Worm (Caenorhabditis elegans): Measurements from ENCODE around the gene cox-14.

Gene cox-14

DNA sequence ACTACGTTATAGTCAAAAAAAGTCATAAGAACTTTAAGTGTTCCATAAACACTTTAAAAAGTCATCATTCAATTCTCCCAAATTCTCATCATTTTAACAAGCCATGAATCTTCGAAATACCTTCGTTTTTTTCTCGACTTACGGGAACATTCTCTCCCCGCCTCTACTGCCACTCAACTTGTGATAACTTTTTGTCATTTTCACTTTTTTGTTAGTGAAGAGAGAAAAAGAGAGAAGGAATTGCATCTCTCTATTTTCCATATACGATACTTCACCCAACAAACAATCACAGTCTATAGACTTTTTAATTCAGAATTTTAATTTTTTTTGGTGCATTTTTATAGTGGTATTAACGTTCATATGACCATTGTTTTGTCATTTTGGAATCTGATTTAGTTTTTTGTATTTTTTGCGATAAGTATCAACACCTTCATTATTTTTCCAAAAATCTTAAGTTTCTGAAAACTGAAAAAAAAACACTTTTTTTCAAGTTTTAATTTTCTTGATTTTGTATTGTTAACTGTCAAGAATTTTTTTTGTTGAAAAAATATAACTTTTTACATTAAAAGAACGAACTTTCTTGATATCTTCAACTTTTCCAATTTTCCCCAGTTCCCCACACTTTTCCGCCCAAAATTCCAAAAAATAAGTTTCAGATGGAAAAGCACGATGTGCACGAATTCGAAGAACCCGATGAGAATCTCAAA, 19.9 kb downstream of the cox-14 start, which contains the start of gene Y70G10A.3:
Gene Y70G10A.3 (plus strand): TSS at position 657 of the 707 bp plus-strand sequence.
- TF ChIP-seq lin-26 (GFP tag; IDR thresholded peaks at IDR 0.05) (peak; percentile 42; the same call in 1 of the 2 replicates), Y56A3A.18 (GFP tag; IDR thresholded peaks at IDR 0.05) (no peak)

DNA sequence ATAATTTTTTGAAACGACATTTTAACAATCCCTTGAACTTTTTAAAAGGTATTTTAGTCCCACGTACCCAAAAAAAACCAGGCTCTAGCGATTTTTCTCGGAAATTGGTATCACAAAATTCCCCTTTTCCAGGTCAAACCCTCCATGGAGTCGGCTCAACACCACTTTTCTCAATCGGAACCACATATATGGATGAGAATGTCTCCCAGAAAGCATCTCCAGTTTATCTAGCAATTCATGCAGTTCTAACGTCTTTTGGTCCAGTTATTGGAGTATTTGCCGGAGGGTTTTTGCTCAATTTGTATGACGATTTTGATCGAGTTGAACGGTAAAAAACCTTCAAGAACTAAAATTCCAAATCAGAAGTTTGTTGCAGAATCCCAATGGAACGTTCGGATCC, 21.3 kb downstream of the cox-14 start:
- TF ChIP-seq ccch-3 (GFP tag; optimal IDR thresholded peaks at IDR 0.05) (no peak), hlh-26 (GFP tag; conservative IDR thresholded peaks at IDR 0.05) (no peak), madf-10 (tag; optimal IDR thresholded peaks at IDR 0.05) (no peak), F55B11.4 (tag; optimal IDR thresholded peaks at IDR 0.05; ENCODE audit: borderline replicate concordance, insufficient read depth) (no peak)

DNA sequence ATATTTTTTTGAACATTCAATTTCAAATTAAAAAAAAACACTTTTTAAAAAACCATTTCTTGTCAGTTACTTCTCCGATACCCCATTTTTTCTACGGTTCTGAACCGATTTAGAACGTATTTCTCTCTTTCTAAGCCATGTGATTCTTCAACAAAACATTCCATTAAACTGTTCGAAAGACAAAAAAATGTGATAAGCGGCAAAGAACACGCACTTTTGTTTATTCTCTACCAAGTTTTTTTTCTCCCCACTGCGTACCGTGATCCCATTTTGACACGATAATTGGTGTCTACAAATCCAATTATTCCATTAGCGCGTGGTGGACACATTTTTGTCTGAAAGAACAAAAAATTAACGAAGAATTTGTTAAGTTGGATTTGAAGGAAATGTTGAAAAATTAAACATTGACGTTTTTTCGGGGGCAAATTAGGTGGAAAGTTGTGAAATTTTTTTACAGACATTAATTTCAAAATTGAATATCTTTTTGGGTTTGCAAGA, 22.6 kb downstream of the cox-14 start:
- no peak for TF ChIP-seq ztf-25 (GFP tag; IDR thresholded peaks at IDR 0.05)
- no peak for TF ChIP-seq Y79H2A.3 (GFP tag; conservative IDR thresholded peaks at IDR 0.05)
- peak; percentile 51 for TF ChIP-seq somi-1 (GFP tag; optimal IDR thresholded peaks at IDR 0.05)
- TF ChIP-seq ceh-58 (GFP tag; IDR thresholded peaks at IDR 0.05) = no peak
- TF ChIP-seq ztf-26 (tag; optimal IDR thresholded peaks at IDR 0.05) = peak; percentile 35
- no peak for TF ChIP-seq cebp-1 (GFP tag; IDR thresholded peaks at IDR 0.05)
- TF ChIP-seq cebp-1 (tag; optimal IDR thresholded peaks at IDR 0.05) = peak; percentile 10

DNA sequence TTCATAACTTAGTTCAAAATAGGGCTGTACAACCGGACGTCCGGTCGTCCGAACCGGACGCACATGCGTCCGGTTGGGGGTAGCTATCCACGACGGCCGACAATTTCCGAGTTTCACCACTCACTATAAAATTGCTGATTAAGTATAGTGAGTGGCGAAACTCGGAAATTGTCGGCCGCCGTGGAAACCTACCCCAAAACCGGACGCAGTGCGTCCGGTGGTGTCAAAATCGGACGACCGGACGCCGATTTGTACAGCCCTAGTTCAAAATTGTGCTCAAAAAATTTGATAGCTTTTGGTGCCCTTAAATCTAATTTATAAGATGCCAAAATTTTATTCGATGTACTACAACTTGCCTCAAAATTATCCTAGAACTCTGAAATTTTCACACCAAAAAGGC, 23.9 kb downstream of the cox-14 start:
- TF ChIP-seq snpc-1.1 (tag; optimal IDR thresholded peaks at IDR 0.05; ENCODE audit: insufficient read depth) = peak; percentile 54
- peak; percentile 63 for TF ChIP-seq snpc-4 (GFP tag; optimal IDR thresholded peaks at IDR 0.05)
- TF ChIP-seq snpc-4 (tag; optimal IDR thresholded peaks at IDR 0.05) = peak in 3 of 4 experiments; percentile 50 to 91 (median 86)
- 0 out of 2 replicates have a peak, but pooled peaks have one; percentile 12 for TF ChIP-seq hmg-1.2 (GFP tag; IDR thresholded peaks at IDR 0.05)

DNA sequence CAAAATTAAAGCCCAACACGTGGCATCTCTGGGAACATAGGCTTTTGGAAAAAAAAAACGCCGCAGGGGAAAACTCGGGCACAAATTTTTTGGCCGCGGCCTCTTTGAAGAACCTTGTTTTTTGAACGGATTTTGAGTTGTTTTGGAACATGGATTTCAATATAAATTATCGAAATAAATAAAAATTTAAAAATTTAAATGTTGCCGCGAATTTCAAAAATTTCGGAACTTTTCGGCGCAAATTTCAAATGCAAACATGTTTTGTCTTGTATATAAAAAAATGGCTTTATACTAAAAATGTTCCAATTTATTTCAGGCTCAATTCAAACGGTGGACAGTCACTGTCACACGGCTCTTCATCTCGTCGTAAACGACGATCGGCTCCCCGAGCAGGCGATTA, 25.3 kb downstream of the cox-14 start:
- TF ChIP-seq nhr-179 (tag; optimal IDR thresholded peaks at IDR 0.05) (no peak), F55B11.4 (tag; optimal IDR thresholded peaks at IDR 0.05; ENCODE audit: borderline replicate concordance, insufficient read depth) (no peak)

DNA sequence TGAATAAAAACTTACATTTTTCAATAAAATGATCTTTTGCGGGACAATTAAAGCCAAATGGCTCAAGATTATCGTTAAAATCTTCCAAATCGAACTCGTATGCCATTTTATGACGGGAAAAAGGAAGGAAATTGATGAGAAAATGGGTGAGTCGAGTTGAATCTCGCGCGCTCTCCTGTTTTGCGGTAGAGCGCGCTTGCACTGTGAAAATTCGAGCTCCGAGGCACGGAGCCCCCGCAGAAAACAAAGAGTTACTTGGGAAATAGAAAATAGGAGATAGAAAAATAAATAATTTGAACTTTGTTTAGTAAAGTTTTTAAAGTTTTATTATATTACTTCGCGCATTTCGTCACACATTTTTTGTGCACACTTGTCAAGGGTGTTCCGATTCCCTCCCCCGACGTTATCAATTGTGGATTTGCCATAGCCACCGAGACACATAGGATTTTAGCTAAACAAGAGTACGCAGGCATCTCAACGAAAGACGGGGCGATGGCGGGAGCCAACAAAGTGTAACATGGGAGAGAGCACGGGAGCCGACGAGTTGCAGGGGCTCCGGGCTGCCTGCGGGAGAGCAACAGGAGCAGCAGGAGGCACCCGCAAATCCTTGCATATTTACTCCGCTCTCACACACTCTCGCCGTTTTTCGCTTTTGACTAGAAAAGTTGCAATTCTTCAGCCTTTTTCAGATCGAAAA, 29.8 kb downstream of the cox-14 start, which contains the start of the genes div-1 and cor-1:
Gene div-1 (minus strand): TSS at position 119 of the 697 bp plus-strand sequence.
Gene cor-1 (plus strand): TSS at position 671 of the 697 bp plus-strand sequence.
- TF ChIP-seq ccch-3 (GFP tag; optimal IDR thresholded peaks at IDR 0.05) = no peak
- TF ChIP-seq F55B11.4 (tag; optimal IDR thresholded peaks at IDR 0.05; ENCODE audit: borderline replicate concordance, insufficient read depth) = no peak
- no peak for TF ChIP-seq zim-3 (tag; optimal IDR thresholded peaks at IDR 0.05)
- TF ChIP-seq bed-1 (GFP tag; IDR thresholded peaks at IDR 0.05) = no peak
- peak; percentile 29; the same call in 1 of the 2 replicates for TF ChIP-seq egrh-3 (GFP tag; IDR thresholded peaks at IDR 0.05)
- TF ChIP-seq atf-7 (tag; optimal IDR thresholded peaks at IDR 0.05) = no peak
- peak; percentile 83 for TF ChIP-seq zfh-2 (GFP tag; conservative IDR thresholded peaks at IDR 0.05)
- TF ChIP-seq efl-1 (GFP tag; optimal IDR thresholded peaks at IDR 0.05) = peak; percentile 47
- peak; percentile 31 for TF ChIP-seq dpl-1 (GFP tag; optimal IDR thresholded peaks at IDR 0.05)
- no peak for TF ChIP-seq nfyb-1 (GFP tag; IDR thresholded peaks at IDR 0.05)
- no peak for TF ChIP-seq madf-8 (GFP tag; conservative IDR thresholded peaks at IDR 0.05)
- no peak for TF ChIP-seq rec-8 (tag; optimal IDR thresholded peaks at IDR 0.05)
- no peak for TF ChIP-seq let-526 (GFP tag; IDR thresholded peaks at IDR 0.05)
- TF ChIP-seq lin-35 (GFP tag; optimal IDR thresholded peaks at IDR 0.05) = peak in 1 of 3 experiments; percentile 36
- peak; percentile 5 for TF ChIP-seq ztf-18 (tag; optimal IDR thresholded peaks at IDR 0.05)
- no peak for TF ChIP-seq ztf-25 (GFP tag; IDR thresholded peaks at IDR 0.05)
- TF ChIP-seq mcd-1 (GFP tag; IDR thresholded peaks at IDR 0.05) = peak; percentile 93
- no peak for TF ChIP-seq pbrm-1 (GFP tag; IDR thresholded peaks at IDR 0.05)
- peak; percentile 52 for TF ChIP-seq lin-54 (GFP tag; optimal IDR thresholded peaks at IDR 0.05)
- no peak for TF ChIP-seq K12H6.12 (tag; optimal IDR thresholded peaks at IDR 0.05)
- 0 out of 2 replicates have a peak, but pooled peaks have one; percentile 9 for TF ChIP-seq dox-1 (GFP tag; IDR thresholded peaks at IDR 0.05)
- no peak for TF ChIP-seq ceh-79 (tag; optimal IDR thresholded peaks at IDR 0.05)
